Worm (Caenorhabditis elegans): ENCODE data around the gene hach-1.

hach-1 gene

DNA sequence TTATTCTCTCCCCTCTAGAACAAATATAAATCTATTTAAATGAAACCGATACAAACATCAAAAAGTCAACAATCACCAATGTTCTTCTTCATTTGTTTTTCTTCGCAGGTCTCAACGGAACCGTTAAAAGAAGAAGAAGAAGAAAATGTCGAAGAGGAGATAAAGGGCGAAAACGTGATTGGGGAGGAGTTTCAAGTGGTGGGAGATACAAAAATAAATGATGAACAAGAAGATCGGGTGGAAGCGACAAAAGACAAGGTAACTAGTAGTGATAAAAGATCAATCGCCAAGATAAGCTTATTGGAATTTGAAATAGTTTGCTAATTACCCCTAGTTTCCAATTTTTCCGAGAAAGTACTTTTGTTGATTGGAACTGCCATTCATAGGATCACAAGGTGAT lies 5.1 kb upstream of the hach-1 start (continued):
- TF ChIP-seq mxl-2 (GFP tag; conservative IDR thresholded peaks at IDR 0.05) (no peak), nhr-28 (tag; optimal IDR thresholded peaks at IDR 0.05) (peak; percentile 48), zfp-2 (tag; optimal IDR thresholded peaks at IDR 0.05) (no peak), cey-2 (tag; optimal IDR thresholded peaks at IDR 0.05; ENCODE audit: borderline replicate concordance, insufficient read depth) (peak; percentile 6), unc-39 (tag; optimal IDR thresholded peaks at IDR 0.05) (no peak), nhr-11 (tag; optimal IDR thresholded peaks at IDR 0.05) (no peak), F26F4.8 (GFP tag; conservative IDR thresholded peaks at IDR 0.05) (no peak), ceh-82 (tag; optimal IDR thresholded peaks at IDR 0.05) (no peak), mes-2 (tag; optimal IDR thresholded peaks at IDR 0.05; ENCODE audit: poor library complexity, severe bottlenecking) (no peak), daf-8 (GFP tag; IDR thresholded peaks at IDR 0.05) (no peak), T20F7.1 (GFP tag; optimal IDR thresholded peaks at IDR 0.05) (no peak), dmd-6 (GFP tag; IDR thresholded peaks at IDR 0.05) (0 out of 2 replicates have a peak, but pooled peaks have one; percentile 12), mdl-1 (tag; optimal IDR thresholded peaks at IDR 0.05) (peak in 1 of 2 experiments; percentile 32), fos-1 (tag; optimal IDR thresholded peaks at IDR 0.05) (no peak), gei-8 (GFP tag; optimal IDR thresholded peaks at IDR 0.05) (no peak), nhr-41 (GFP tag; IDR thresholded peaks at IDR 0.05) (no peak), pha-4 (GFP tag; IDR thresholded peaks at IDR 0.05) (no peak), pha-4 (tag; optimal IDR thresholded peaks at IDR 0.05) (no peak), mxl-3 (GFP tag; optimal IDR thresholded peaks at IDR 0.05) (no peak), pqm-1 (tag; optimal IDR thresholded peaks at IDR 0.05) (no peak)

DNA sequence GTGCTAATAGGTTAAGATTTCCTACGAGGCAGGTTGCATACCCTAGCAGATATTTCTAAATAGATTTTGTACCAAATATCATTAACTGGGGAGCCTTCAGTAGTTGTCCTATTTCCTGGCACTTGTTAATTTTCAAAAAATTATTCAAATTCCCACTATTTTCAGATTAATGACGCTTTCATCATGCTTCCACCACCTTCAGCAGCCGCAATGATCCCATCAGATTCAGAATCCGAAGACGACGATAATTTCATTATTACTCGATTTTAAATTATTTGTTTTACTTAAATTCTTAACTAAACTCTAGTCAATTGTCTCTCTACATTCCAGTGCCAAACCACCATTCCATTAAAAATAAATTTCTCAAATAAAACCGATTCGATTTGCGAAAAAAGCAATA lies 4.4 kb upstream of the hach-1 start:
- TF ChIP-seq spr-1 (tag; optimal IDR thresholded peaks at IDR 0.05) (no peak), nhr-77 (tag; optimal IDR thresholded peaks at IDR 0.05) (peak; percentile 35), php-3 (GFP tag; IDR thresholded peaks at IDR 0.05) (0 out of 2 replicates have a peak, but pooled peaks have one; percentile 38), cey-2 (tag; optimal IDR thresholded peaks at IDR 0.05; ENCODE audit: borderline replicate concordance, insufficient read depth) (no peak), lir-3 (tag; optimal IDR thresholded peaks at IDR 0.05) (no peak), gei-8 (GFP tag; optimal IDR thresholded peaks at IDR 0.05) (no peak), egl-43 (GFP tag; IDR thresholded peaks at IDR 0.05) (no peak), mxl-2 (GFP tag; conservative IDR thresholded peaks at IDR 0.05) (no peak), dve-1 (tag; optimal IDR thresholded peaks at IDR 0.05; ENCODE audit: insufficient read depth) (peak; percentile 62), unc-39 (tag; optimal IDR thresholded peaks at IDR 0.05) (no peak), snpc-1.2 (GFP tag; IDR thresholded peaks at IDR 0.05) (0 out of 2 replicates have a peak, but pooled peaks have one; percentile 28), nhr-6 (tag; optimal IDR thresholded peaks at IDR 0.05) (peak; percentile 22), zfp-3 (GFP tag; conservative IDR thresholded peaks at IDR 0.05) (peak; percentile 90), vab-7 (GFP tag; IDR thresholded peaks at IDR 0.05) (0 out of 2 replicates have a peak, but pooled peaks have one; percentile 6), spr-3 (GFP tag; optimal IDR thresholded peaks at IDR 0.05) (no peak), tra-1 (GFP tag; IDR thresholded peaks at IDR 0.05) (0 out of 2 replicates have a peak, but pooled peaks have one; percentile 20), ama-1 (optimal IDR thresholded peaks at IDR 0.05) (peak; percentile 60), mep-1 (tag; optimal IDR thresholded peaks at IDR 0.05) (peak; percentile 53), set-16 (GFP tag; IDR thresholded peaks at IDR 0.05) (no peak), T20F7.1 (GFP tag; optimal IDR thresholded peaks at IDR 0.05) (peak; percentile 12), zip-11 (GFP tag; IDR thresholded peaks at IDR 0.05) (no peak), fos-1 (tag; optimal IDR thresholded peaks at IDR 0.05) (no peak), dpl-1 (GFP tag; optimal IDR thresholded peaks at IDR 0.05) (no peak), lsy-2 (tag; optimal IDR thresholded peaks at IDR 0.05) (peak in 1 of 2 experiments; percentile 7), daf-16 (GFP tag; optimal IDR thresholded peaks at IDR 0.05) (no peak), daf-16 (tag; optimal IDR thresholded peaks at IDR 0.05) (peak; percentile 46), T26A8.4 (GFP tag; IDR thresholded peaks at IDR 0.05) (peak; percentile 47; the same call in 1 of the 2 replicates), D1046.2 (GFP tag; IDR thresholded peaks at IDR 0.05) (no peak), daf-19 (GFP tag; conservative IDR thresholded peaks at IDR 0.05) (no peak), egl-27 (tag; optimal IDR thresholded peaks at IDR 0.05) (no peak), sdz-12 (GFP tag; optimal IDR thresholded peaks at IDR 0.05) (peak; percentile 74), mdt-29 (GFP tag; IDR thresholded peaks at IDR 0.05) (peak; percentile 43; the same call in 1 of the 2 replicates)

Data from whole organism, L4 larva.